Fruit fly (Drosophila melanogaster): ENCODE results near the gene CG14050.

The CG14050 gene

DNA sequence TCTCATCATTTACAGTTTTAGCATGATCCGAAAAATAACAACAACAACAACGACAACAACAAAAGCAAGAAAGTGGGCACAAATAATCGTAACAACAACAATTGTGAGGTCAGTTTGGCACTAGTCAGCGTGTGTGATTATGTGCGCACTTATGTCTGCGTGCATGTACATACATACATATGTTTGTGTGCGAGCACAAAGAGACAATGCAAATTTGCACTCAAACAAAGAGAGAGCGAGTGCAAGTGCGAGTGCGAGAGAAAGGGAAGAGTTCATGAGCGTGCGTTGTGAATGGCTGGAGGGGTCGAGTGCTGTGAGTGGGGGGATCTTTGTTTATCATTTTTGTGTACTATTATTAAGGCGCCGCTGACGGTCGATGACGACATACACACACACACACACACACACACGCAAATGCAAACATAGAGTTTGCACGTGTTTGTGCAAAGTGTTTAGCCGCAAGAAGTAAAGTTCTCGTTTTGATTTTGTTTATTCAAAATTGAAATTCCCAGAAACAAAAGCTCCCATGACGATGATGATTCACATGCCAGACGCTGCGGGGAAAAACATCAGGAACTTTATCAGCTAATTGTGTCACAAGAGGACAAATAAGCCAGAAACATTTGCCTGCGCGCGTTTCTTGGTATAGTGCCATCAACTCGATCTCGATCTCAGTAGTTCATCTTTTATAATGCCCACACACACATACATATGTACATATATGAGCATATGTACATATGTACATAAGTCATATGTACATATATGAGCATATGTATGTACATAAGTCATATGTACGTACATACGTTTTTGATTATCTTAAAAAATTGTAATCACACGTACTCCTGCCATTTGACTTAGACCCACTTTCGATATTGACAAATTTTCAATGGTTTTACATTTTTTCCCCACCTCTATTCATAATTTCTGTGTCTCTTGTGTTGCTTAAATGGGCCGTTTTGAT, 31.3 kb downstream of the CG14050 start (continued):
- peak; percentile 38 for TF ChIP-seq wek (GFP tag; optimal IDR thresholded peaks at IDR 0.05)
- TF ChIP-seq CG11696 (GFP tag; IDR thresholded peaks at IDR 0.05): no peak
- TF ChIP-seq CG6689 (GFP tag; IDR thresholded peaks at IDR 0.05): peak; percentile 19; the same call in 1 of the 2 replicates
- TF ChIP-seq CG1832 (GFP tag; optimal IDR thresholded peaks at IDR 0.05): no peak
- peak; percentile 20 for TF ChIP-seq CG10209 (GFP tag; optimal IDR thresholded peaks at IDR 0.05)
- TF ChIP-seq Med (GFP tag): peak; percentile 89
- peak; percentile 12; the same call in 1 of the 2 replicates for TF ChIP-seq CG14014 (GFP tag; IDR thresholded peaks at IDR 0.05)
- no peak for TF ChIP-seq CG6175 (GFP tag; IDR thresholded peaks at IDR 0.05)
- no peak for TF ChIP-seq CG14667 (GFP tag; IDR thresholded peaks at IDR 0.05)
- TF ChIP-seq Antp (GFP tag; optimal IDR thresholded peaks at IDR 0.05): peak; percentile 21
- peak; percentile 15 for TF ChIP-seq CG8290 (GFP tag; optimal IDR thresholded peaks at IDR 0.05)
- TF ChIP-seq CG8290 (tag; optimal IDR thresholded peaks at IDR 0.05): peak in 1 of 2 experiments; percentile 25
- TF ChIP-seq CG18011 (GFP tag; optimal IDR thresholded peaks at IDR 0.05): no peak
- TF ChIP-seq stc (GFP tag; IDR thresholded peaks at IDR 0.05): peak; percentile 24; the same call in 1 of the 2 replicates
- peak; percentile 63 for TF ChIP-seq fd102C (GFP tag; optimal IDR thresholded peaks at IDR 0.05)
- peak; percentile 18 for TF ChIP-seq nau (GFP tag; optimal IDR thresholded peaks at IDR 0.05)
- TF ChIP-seq CG9817 (tag; optimal IDR thresholded peaks at IDR 0.05): no peak
- no peak for TF ChIP-seq trem (tag; optimal IDR thresholded peaks at IDR 0.05)
- TF ChIP-seq MTF-1 (GFP tag; optimal IDR thresholded peaks at IDR 0.05; ENCODE audit: borderline replicate concordance): peak; percentile 36
- TF ChIP-seq CG12236 (GFP tag; optimal IDR thresholded peaks at IDR 0.05): peak; percentile 20
- TF ChIP-seq ac (GFP tag; optimal IDR thresholded peaks at IDR 0.05): peak; percentile 5
- peak; percentile 20 for TF ChIP-seq CG3407 (GFP tag; optimal IDR thresholded peaks at IDR 0.05)
- TF ChIP-seq Tbp (GFP tag; optimal IDR thresholded peaks at IDR 0.05): no peak
- TF ChIP-seq jing (GFP tag; optimal IDR thresholded peaks at IDR 0.05): no peak
- peak; percentile 58 for TF ChIP-seq CG4707 (GFP tag; optimal IDR thresholded peaks at IDR 0.05)
- peak; percentile 2 for TF ChIP-seq Blimp-1 (GFP tag; optimal IDR thresholded peaks at IDR 0.05)
- peak; percentile 76; the same call in 1 of the 3 replicates for TF ChIP-seq gce (GFP tag; IDR thresholded peaks at IDR 0.05)
- peak; percentile 41 for TF ChIP-seq Kr (GFP tag; optimal IDR thresholded peaks at IDR 0.05)
- TF ChIP-seq CG14710 (tag; optimal IDR thresholded peaks at IDR 0.05): no peak
- TF ChIP-seq CG17568 (GFP tag; optimal IDR thresholded peaks at IDR 0.05): no peak
- TF ChIP-seq lov (optimal IDR thresholded peaks at IDR 0.05): no peak
- TF ChIP-seq lov (GFP tag; IDR thresholded peaks at IDR 0.05): 0 out of 3 replicates have a peak, but pooled peaks have one; percentile 30
- peak; percentile 15 to 30 for TF ChIP-seq chif (GFP tag; optimal IDR thresholded peaks at IDR 0.05)
- TF ChIP-seq CG11504 (tag; optimal IDR thresholded peaks at IDR 0.05): no peak
- no peak for TF ChIP-seq exex (tag; optimal IDR thresholded peaks at IDR 0.05)
- TF ChIP-seq pnt (GFP tag; optimal IDR thresholded peaks at IDR 0.05): peak; percentile 14
- TF ChIP-seq dmrt11E (tag; optimal IDR thresholded peaks at IDR 0.05): peak; percentile 29

DNA sequence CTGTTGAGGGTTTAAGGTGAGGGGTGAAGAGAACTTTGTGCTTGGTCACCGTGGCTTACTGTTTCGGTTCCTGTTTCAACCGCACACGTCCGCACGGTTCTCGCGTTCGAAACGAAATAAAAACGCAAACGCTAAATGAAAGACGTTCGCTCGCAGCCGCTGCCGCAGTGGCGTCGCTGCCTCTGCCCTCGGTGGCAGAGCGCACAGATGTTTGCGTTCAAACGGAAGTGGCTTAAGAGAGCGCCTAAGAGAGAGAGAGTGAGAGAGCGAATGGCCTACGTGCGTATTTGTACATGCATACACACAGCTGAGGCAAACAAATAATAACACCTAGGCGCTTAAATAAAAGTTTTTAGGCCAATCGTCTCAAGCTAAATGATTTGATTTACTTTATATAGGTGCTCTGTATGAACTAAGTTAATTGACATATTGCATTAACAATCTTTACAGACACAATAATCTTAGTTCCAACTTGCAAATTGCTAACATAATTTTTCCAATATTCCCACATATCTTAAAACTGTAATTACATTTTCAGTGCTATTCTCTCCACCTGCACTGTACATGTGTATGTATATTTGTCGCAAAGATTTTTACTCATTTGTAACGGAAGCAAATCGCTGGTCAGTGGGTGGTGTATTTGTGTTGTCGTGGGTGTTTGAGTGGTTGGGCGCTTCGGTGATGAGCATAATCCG, 32.6 kb downstream of the CG14050 start, which contains the start of gene CG2865:
Gene CG2865 (minus strand): TSS at position 118 of the 695 bp plus-strand sequence.
- TF ChIP-seq shn (GFP tag; optimal IDR thresholded peaks at IDR 0.05) (peak; percentile 89), HLH3B (GFP tag; IDR thresholded peaks at IDR 0.05) (peak; percentile 84), CrebB (tag; optimal IDR thresholded peaks at IDR 0.05) (peak; percentile 96), CG10274 (GFP tag; optimal IDR thresholded peaks at IDR 0.05) (peak; percentile 79), cg (GFP tag; optimal IDR thresholded peaks at IDR 0.05) (peak; percentile 81), gsb (GFP tag; IDR thresholded peaks at IDR 0.05) (peak; percentile 69), CG16815 (GFP tag; optimal IDR thresholded peaks at IDR 0.05) (peak; percentile 88), CG8924 (tag; optimal IDR thresholded peaks at IDR 0.05) (peak; percentile 98), CG17361 (GFP tag; IDR thresholded peaks at IDR 0.05) (peak; percentile 96), croc (GFP tag; conservative IDR thresholded peaks at IDR 0.05) (peak; percentile 80), CG3163 (GFP tag; optimal IDR thresholded peaks at IDR 0.05) (peak; percentile 99), disco-r (GFP tag; optimal IDR thresholded peaks at IDR 0.05) (peak; percentile 93)
